Fruit fly (Drosophila melanogaster) whole organism, embryonic: ENCODE results near the gene CG10841.
A peak's percentile ranks its signal among the peaks of the same experiment; 100 is the strongest.

ENCODE experiments used
- CG10267 ChIP-seq: fragments of 200-800 bp; sonication (Bioruptor generic); optimal IDR thresholded peaks from 2 replicates; lab custom pipeline; 2018; ENCODE audit warnings: missing biosample characterization, mild to moderate bottlenecking, missing genetic modification characterization, moderate library complexity
- CG10565 ChIP-seq: fragments of 200-800 bp; sonication (Bioruptor generic); optimal IDR thresholded peaks from 3 replicates; lab custom pipeline; 2016; ENCODE audit warnings: missing biosample characterization, mild to moderate bottlenecking, missing genetic modification characterization
- CG11695 ChIP-seq: fragments of 200-800 bp; sonication (Bioruptor generic); IDR thresholded peaks from 3 replicates; pipeline ENCODE4 v1.3.6; 2022; ENCODE audit warnings: missing biosample characterization, missing genetic modification characterization
- CG12744 ChIP-seq: fragments of 200-800 bp; sonication (Bioruptor generic); optimal IDR thresholded peaks from 2 replicates; lab custom pipeline; 2016; ENCODE audit warnings: missing biosample characterization, missing genetic modification characterization
- CG13775 ChIP-seq: fragments of 200-800 bp; sonication (Bioruptor generic); optimal IDR thresholded peaks from 3 replicates; lab custom pipeline; 2017; ENCODE audit warnings: missing biosample characterization, mild to moderate bottlenecking, missing genetic modification characterization
- CG13894 ChIP-seq: fragments of 200-800 bp; sonication (Bioruptor generic); optimal IDR thresholded peaks from 3 replicates; lab custom pipeline; 2018; ENCODE audit warnings: missing biosample characterization, mild to moderate bottlenecking, missing genetic modification characterization, moderate library complexity
- CG15073 ChIP-seq: fragments of 200-800 bp; sonication (Bioruptor generic); optimal IDR thresholded peaks from 2 replicates; lab custom pipeline; 2016; ENCODE audit warnings: missing biosample characterization, missing genetic modification characterization
- CG1832 ChIP-seq: fragments of 200-800 bp; sonication (Bioruptor generic); optimal IDR thresholded peaks from 2 replicates; lab custom pipeline; 2017; ENCODE audit warnings: missing biosample characterization, mild to moderate bottlenecking, missing genetic modification characterization, inconsistent platforms
- CG30431 ChIP-seq: fragments of 200-800 bp; sonication (Bioruptor generic); optimal IDR thresholded peaks from 2 replicates; lab custom pipeline; 2017; ENCODE audit warnings: missing biosample characterization, missing genetic modification characterization
- CG3163 ChIP-seq: fragments of 200-800 bp; sonication (Bioruptor generic); optimal IDR thresholded peaks from 3 replicates; lab custom pipeline; 2016; ENCODE audit warnings: missing biosample characterization, missing genetic modification characterization
- CG33557 ChIP-seq: fragments of 200-800 bp; sonication (Bioruptor generic); optimal IDR thresholded peaks from 2 replicates; lab custom pipeline; 2019; ENCODE audit warnings: missing biosample characterization, mild to moderate bottlenecking, missing genetic modification characterization, moderate library complexity
- CG34224 ChIP-seq: fragments of 200-800 bp; sonication (Bioruptor generic); IDR thresholded peaks from 3 replicates; pipeline ENCODE4 v1.3.6; 2022; ENCODE audit warnings: missing biosample characterization, missing genetic modification characterization; ENCODE audit not compliant: partially characterized antibody
- CG34422 ChIP-seq: fragments of 200-800 bp; sonication (Bioruptor generic); IDR thresholded peaks from 3 replicates; pipeline ENCODE4 v1.3.6; 2022; ENCODE audit warnings: missing biosample characterization, missing genetic modification characterization
- CG5245 ChIP-seq: fragments of 200-800 bp; sonication (Bioruptor generic); optimal IDR thresholded peaks from 3 replicates; lab custom pipeline; 2016; ENCODE audit warnings: missing biosample characterization, missing genetic modification characterization
- CG6272 ChIP-seq: fragments of 200-800 bp; sonication (Bioruptor generic); IDR thresholded peaks from 2 replicates; pipeline ENCODE4 v1.3.6; 2022; ENCODE audit warnings: missing biosample characterization, missing genetic modification characterization
- CG8281 ChIP-seq: fragments of 200-800 bp; sonication (Bioruptor generic); optimal IDR thresholded peaks from 2 replicates; lab custom pipeline; 2018; ENCODE audit warnings: missing biosample characterization, mild to moderate bottlenecking, missing genetic modification characterization, moderate library complexity
- CHES-1-like ChIP-seq: fragments of 200-800 bp; sonication (Bioruptor generic); optimal IDR thresholded peaks from 2 replicates; lab custom pipeline; 2016; ENCODE audit warnings: missing biosample characterization, missing genetic modification characterization
- Dad ChIP-seq: fragments of 200-800 bp; sonication (Bioruptor generic); optimal IDR thresholded peaks from 3 replicates; lab custom pipeline; 2016; ENCODE audit warnings: missing biosample characterization, missing genetic modification characterization
- Elba2 ChIP-seq: fragments of 200-800 bp; sonication (Bioruptor generic); optimal IDR thresholded peaks from 3 replicates; lab custom pipeline; 2016; ENCODE audit warnings: missing biosample characterization, missing genetic modification characterization
- GATAe ChIP-seq: fragments of 200-800 bp; sonication (Bioruptor generic); conservative IDR thresholded peaks from 2 replicates; pipeline ENCODE4 v1.3.6; 2022; ENCODE audit warnings: missing biosample characterization, missing genetic modification characterization
- HmgZ ChIP-seq: fragments of 200-800 bp; sonication (Bioruptor generic); optimal IDR thresholded peaks from 2 replicates; lab custom pipeline; 2018; ENCODE audit warnings: missing biosample characterization, mild to moderate bottlenecking, missing genetic modification characterization
- MBD-R2 ChIP-seq: fragments of 200-800 bp; sonication (Bioruptor generic); IDR thresholded peaks from 2 replicates; pipeline ENCODE4 v1.3.6; 2022; ENCODE audit warnings: missing biosample characterization, missing genetic modification characterization
- Med ChIP-seq: fragments of 200-800 bp; sonication (Bioruptor generic); peaks from one replicate; lab custom pipeline; 2016; ENCODE audit warnings: missing biosample characterization, missing genetic modification characterization, mild to moderate bottlenecking, inconsistent platforms, moderate library complexity
- Mes4 ChIP-seq: fragments of 200-800 bp; sonication (Bioruptor generic); optimal IDR thresholded peaks from 2 replicates; lab custom pipeline; 2016; ENCODE audit warnings: missing biosample characterization, missing genetic modification characterization
- NC2α ChIP-seq: fragments of 200-800 bp; sonication (Bioruptor generic); optimal IDR thresholded peaks from 2 replicates; lab custom pipeline; 2016; ENCODE audit warnings: missing biosample characterization, missing genetic modification characterization
- NC2β ChIP-seq: fragments of 200-800 bp; sonication (Bioruptor generic); optimal IDR thresholded peaks from 2 replicates; lab custom pipeline; 2016; ENCODE audit warnings: missing biosample characterization, missing genetic modification characterization
- Neu2 ChIP-seq: fragments of 200-800 bp; sonication (Bioruptor generic); optimal IDR thresholded peaks from 3 replicates; lab custom pipeline; 2016; ENCODE audit warnings: missing biosample characterization, missing genetic modification characterization, borderline replicate concordance
- Pdp1 ChIP-seq, 2 experiments: fragments of 200-800 bp; sonication (Bioruptor generic); optimal IDR thresholded peaks; 3 replicates each; lab custom pipeline; 2016; ENCODE audit warnings: missing biosample characterization in 2 of 2, missing genetic modification characterization in 2 of 2, mild to moderate bottlenecking in 1 of 2, moderate library complexity in 1 of 2
- Sin3A ChIP-seq: fragments of >200 bp; optimal IDR thresholded peaks from 2 replicates; lab custom pipeline; 2018
- Trl ChIP-seq, 3 experiments: fragments of >200 bp in 2 of 3; fragments of 200-800 bp in 1 of 3; sonication (Bioruptor generic) in 1 of 3; optimal IDR thresholded peaks; 2 replicates in 1 of 3; 3 replicates in 2 of 3; lab custom pipeline; 2016 to 2017; ENCODE audit warnings: missing biosample characterization in 1 of 3, missing genetic modification characterization in 1 of 3
- YL-1 ChIP-seq: fragments of 200-800 bp; sonication (Bioruptor generic); optimal IDR thresholded peaks from 3 replicates; lab custom pipeline; 2017; ENCODE audit warnings: missing biosample characterization, mild to moderate bottlenecking, missing genetic modification characterization
- bbx ChIP-seq: fragments of 200-800 bp; sonication (Bioruptor generic); IDR thresholded peaks from 2 replicates; pipeline ENCODE4 v1.3.6; 2022; ENCODE audit warnings: missing biosample characterization, missing genetic modification characterization; ENCODE audit not compliant: partially characterized antibody
- bigmax ChIP-seq: fragments of 200-800 bp; sonication (Bioruptor generic); optimal IDR thresholded peaks from 2 replicates; lab custom pipeline; 2018; ENCODE audit warnings: missing biosample characterization, mild to moderate bottlenecking, missing genetic modification characterization
- btn ChIP-seq: fragments of 200-800 bp; sonication (Bioruptor generic); optimal IDR thresholded peaks from 2 replicates; lab custom pipeline; 2016; ENCODE audit warnings: missing biosample characterization, missing genetic modification characterization
- cg ChIP-seq: fragments of 200-800 bp; sonication (Bioruptor generic); optimal IDR thresholded peaks from 3 replicates; lab custom pipeline; 2019; ENCODE audit warnings: missing biosample characterization, mild to moderate bottlenecking, missing genetic modification characterization, moderate library complexity
- chinmo ChIP-seq: fragments of 200-800 bp; sonication (Bioruptor generic); IDR thresholded peaks from 4 replicates; pipeline ENCODE4 v1.3.6; 2022; ENCODE audit warnings: missing biosample characterization, missing genetic modification characterization; ENCODE audit not compliant: partially characterized antibody
- chm ChIP-seq: fragments of 200-800 bp; sonication (Bioruptor generic); IDR thresholded peaks from 2 replicates; pipeline ENCODE4 v1.3.6; 2022; ENCODE audit warnings: missing biosample characterization, missing genetic modification characterization
- crol ChIP-seq: fragments of 200-800 bp; sonication (Bioruptor generic); IDR thresholded peaks from 2 replicates; pipeline ENCODE4 v1.3.6; 2022; ENCODE audit warnings: missing biosample characterization, missing genetic modification characterization
- dm ChIP-seq: fragments of 200-800 bp; sonication (Bioruptor generic); optimal IDR thresholded peaks from 3 replicates; lab custom pipeline; 2016; ENCODE audit warnings: missing biosample characterization, missing genetic modification characterization
- ftz-f1 ChIP-seq: fragments of 200-800 bp; sonication (Bioruptor generic); optimal IDR thresholded peaks from 2 replicates; lab custom pipeline; 2016; ENCODE audit warnings: missing biosample characterization, missing genetic modification characterization
- insv ChIP-seq, 2 experiments: fragments of 200-800 bp; sonication (Bioruptor generic); optimal IDR thresholded peaks; 3 replicates each; lab custom pipeline; 2016 to 2018; ENCODE audit warnings: missing biosample characterization in 2 of 2, missing genetic modification characterization in 2 of 2
- kni ChIP-seq: fragments of 200-800 bp; sonication (Bioruptor generic); optimal IDR thresholded peaks from 3 replicates; lab custom pipeline; 2017; ENCODE audit warnings: mild to moderate bottlenecking, missing biosample characterization, missing genetic modification reagents, missing genetic modification characterization
- nau ChIP-seq: fragments of 200-800 bp; sonication (Bioruptor generic); optimal IDR thresholded peaks from 3 replicates; lab custom pipeline; 2017; ENCODE audit warnings: missing biosample characterization, mild to moderate bottlenecking, missing genetic modification characterization, missing genetic modification reagents
- nerfin-2 ChIP-seq: fragments of 200-800 bp; sonication (Bioruptor generic); IDR thresholded peaks from 2 replicates; pipeline ENCODE4 v1.3.6; 2022; ENCODE audit warnings: missing biosample characterization, missing genetic modification characterization; ENCODE audit not compliant: partially characterized antibody
- onecut ChIP-seq: fragments of 200-800 bp; sonication (Bioruptor generic); IDR thresholded peaks from 2 replicates; pipeline ENCODE4 v1.3.6; 2022; ENCODE audit warnings: missing biosample characterization, missing genetic modification characterization
- psq ChIP-seq: fragments of 200-800 bp; sonication (Bioruptor generic); optimal IDR thresholded peaks from 2 replicates; lab custom pipeline; 2017; ENCODE audit warnings: missing biosample characterization, missing genetic modification characterization
- seq ChIP-seq: fragments of 200-800 bp; sonication (Bioruptor generic); IDR thresholded peaks from 2 replicates; pipeline ENCODE4 v1.3.6; 2022; ENCODE audit warnings: missing biosample characterization, missing genetic modification characterization
- so ChIP-seq: fragments of 200-800 bp; sonication (Bioruptor generic); IDR thresholded peaks from 3 replicates; pipeline ENCODE4 v1.3.6; 2022; ENCODE audit warnings: missing biosample characterization, missing genetic modification characterization
- stwl ChIP-seq: fragments of 200-800 bp; sonication (Bioruptor generic); optimal IDR thresholded peaks from 3 replicates; lab custom pipeline; 2018; ENCODE audit warnings: missing biosample characterization, mild to moderate bottlenecking, missing genetic modification characterization, moderate library complexity

Gene CG10841

DNA sequence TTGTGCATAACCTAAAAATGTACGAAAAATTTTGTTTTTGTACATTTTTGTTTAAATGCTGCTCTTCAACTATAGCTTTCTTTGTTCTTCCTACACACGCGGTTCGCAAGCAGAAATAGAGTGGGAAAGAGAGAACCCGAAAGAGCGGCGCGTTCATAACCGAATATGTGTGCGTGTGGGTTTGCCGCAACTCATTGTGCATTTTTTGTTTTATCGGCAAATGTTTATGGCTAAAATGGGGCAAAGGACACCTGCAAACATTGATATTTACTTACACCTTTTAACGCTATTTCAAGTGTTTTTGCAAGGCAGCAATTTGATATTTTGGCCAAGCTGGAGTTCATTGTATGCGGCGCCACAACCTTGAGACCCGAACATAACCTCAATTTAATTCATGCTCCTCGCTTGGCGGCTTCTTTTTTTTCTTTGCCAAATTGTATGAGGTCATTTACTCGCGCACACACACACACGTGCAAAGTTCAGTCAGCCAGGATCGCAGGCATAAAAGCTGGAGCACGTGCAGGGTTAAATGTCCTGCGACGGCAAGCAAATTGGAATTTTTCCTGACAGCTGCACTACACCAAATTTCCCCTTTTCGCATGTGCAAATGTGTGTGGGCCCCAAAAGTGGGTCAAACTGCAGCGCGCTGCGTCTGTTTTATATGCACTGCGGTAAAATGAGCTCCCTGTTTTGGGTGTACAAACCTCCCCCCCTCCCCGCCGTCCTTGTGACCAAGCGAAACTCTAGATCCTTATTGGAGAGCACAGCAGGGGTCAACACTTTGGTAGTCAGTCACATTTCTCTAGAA lies 16.2 kb downstream of the CG10841 start:
- TF ChIP-seq Neu2 (peak; percentile 26), stwl (tag; lab: Kevin White, UChicago) (no peak), chm (no peak), GATAe (no peak), CG12744 (GFP tag; lab: Kevin White, UChicago) (no peak), bigmax (GFP tag; lab: Kevin White, UChicago) (peak; percentile 95), nerfin-2 (0 out of 2 replicates have a peak, but pooled peaks have one; percentile 14), so (GFP tag; lab: Robert Waterston, UW) (no peak), YL-1 (GFP tag; lab: Kevin White, UChicago) (peak; percentile 32), CG1832 (no peak), CG34224 (GFP tag; lab: Robert Waterston, UW) (no peak), Sin3A (lab: Kevin White, UChicago) (peak; percentile 14), Mes4 (GFP tag; lab: Kevin White, UChicago) (no peak), crol (peak; percentile 61), CG30431 (no peak), psq (peak; percentile 77), kni (GFP tag; lab: Kevin White, UChicago) (peak; percentile 34), Pdp1 (GFP tag; optimal IDR thresholded peaks at IDR 0.05; lab: Kevin White, UChicago) (peak in 1 of 2 experiments; percentile 67), CG10565 (GFP tag; lab: Kevin White, UChicago) (no peak), bbx (no peak), CG6272 (GFP tag; lab: Robert Waterston, UW) (no peak), HmgZ (tag; lab: Kevin White, UChicago) (no peak), CG34422 (GFP tag; lab: Robert Waterston, UW) (peak; percentile 62; the same call in 2 of the 3 replicates), Trl (optimal IDR thresholded peaks at IDR 0.05; lab: Kevin White, UChicago) (peak; percentile 46 to 71), Trl (GFP tag; optimal IDR thresholded peaks at IDR 0.05; lab: Kevin White, UChicago) (no peak), NC2β (GFP tag; lab: Kevin White, UChicago) (no peak), Dad (GFP tag; lab: Kevin White, UChicago) (no peak), CG3163 (GFP tag; lab: Kevin White, UChicago) (no peak), onecut (no peak), nau (GFP tag; lab: Kevin White, UChicago) (no peak), CHES-1-like (GFP tag; lab: Kevin White, UChicago) (no peak), CG11695 (0 out of 3 replicates have a peak, but pooled peaks have one; percentile 7), Elba2 (GFP tag; lab: Kevin White, UChicago) (peak; percentile 45), ftz-f1 (peak; percentile 90), CG33557 (GFP tag; lab: Kevin White, UChicago) (no peak), dm (GFP tag; lab: Kevin White, UChicago) (peak; percentile 68), CG15073 (GFP tag; lab: Kevin White, UChicago) (no peak), btn (no peak), cg (GFP tag; lab: Kevin White, UChicago) (peak; percentile 65), Med (GFP tag; lab: Kevin White, UChicago) (peak; percentile 39), CG10267 (tag; lab: Kevin White, UChicago) (no peak), MBD-R2 (GFP tag; lab: Robert Waterston, UW) (peak; percentile 29; the same call in 1 of the 2 replicates), seq (no peak), CG13775 (GFP tag; lab: Kevin White, UChicago) (no peak), NC2α (GFP tag; lab: Kevin White, UChicago) (no peak), CG13894 (tag; lab: Kevin White, UChicago) (no peak), CG5245 (no peak), chinmo (peak; percentile 73; the same call in 1 of the 4 replicates), insv (GFP tag; optimal IDR thresholded peaks at IDR 0.05; lab: Kevin White, UChicago) (peak in 1 of 2 experiments; percentile 60), CG8281 (no peak)
